Worm (Caenorhabditis elegans): ENCODE data around the gene F09C6.11.

- TF ChIP-seq ama-1 (optimal IDR thresholded peaks at IDR 0.05), result no peak
- no peak for TF ChIP-seq ama-1 (GFP tag; optimal IDR thresholded peaks at IDR 0.05)
- TF ChIP-seq lir-1 (GFP tag; conservative IDR thresholded peaks at IDR 0.05), result no peak
- TF ChIP-seq tbp1 (GFP tag; optimal IDR thresholded peaks at IDR 0.05), result no peak
- TF ChIP-seq cebp-2 (GFP tag; IDR thresholded peaks at IDR 0.05), result no peak
- TF ChIP-seq sea-2 (GFP tag; IDR thresholded peaks at IDR 0.05), result no peak
- TF ChIP-seq aptf-2 (GFP tag; conservative IDR thresholded peaks at IDR 0.05), result no peak
- TF ChIP-seq tbx-9 (tag; optimal IDR thresholded peaks at IDR 0.05; ENCODE audit: borderline replicate concordance), result no peak
- no peak for TF ChIP-seq attf-5 (GFP tag; optimal IDR thresholded peaks at IDR 0.05)
- TF ChIP-seq pha-4 (tag; optimal IDR thresholded peaks at IDR 0.05), result no peak
- no peak for TF ChIP-seq Y67H2A.10 (GFP tag; conservative IDR thresholded peaks at IDR 0.05)
- TF ChIP-seq nfya-1 (tag; optimal IDR thresholded peaks at IDR 0.05; ENCODE audit: borderline replicate concordance, insufficient read depth), result no peak
- TF ChIP-seq hlh-12 (tag; optimal IDR thresholded peaks at IDR 0.05), result no peak
- TF ChIP-seq snpc-4 (GFP tag; optimal IDR thresholded peaks at IDR 0.05), result no peak
- no peak for TF ChIP-seq snpc-4 (tag; optimal IDR thresholded peaks at IDR 0.05)
Measured at ce11 chrV:16832865-16833264, 49.2 kb downstream of the F09C6.11 start, which contains the start of gene phy-3.

All from whole organism, young adult.